Fruit fly (Drosophila melanogaster): ENCODE data around the gene CG13931.

dm6 chr3L:1741655-1742551 is 39.7 kb upstream of the CG13931 start:
- TF ChIP-seq Dll (optimal IDR thresholded peaks at IDR 0.05), result no peak
- no peak for TF ChIP-seq usp (GFP tag; optimal IDR thresholded peaks at IDR 0.05)
- no peak for TF ChIP-seq psq (optimal IDR thresholded peaks at IDR 0.05)
- TF ChIP-seq EcR (GFP tag; optimal IDR thresholded peaks at IDR 0.05), result no peak
